Worm (Caenorhabditis elegans) whole organism, L1 larva: Measurements from ENCODE around the gene F25H9.7.
A peak's percentile ranks its signal among the peaks of the same experiment; 100 is the strongest.

Experiments used
- C04F5.9 ChIP-seq: sonication (generic microtip); optimal IDR thresholded peaks from 2 replicates; lab custom pipeline; 2016; ENCODE audit warnings: missing genetic modification characterization, missing compliant biosample characterization
- aha-1 ChIP-seq: fragments of 150-350 bp; optimal IDR thresholded peaks from 2 replicates; lab custom pipeline; 2014; ENCODE audit warnings: missing biosample characterization, missing genetic modification characterization
- alr-1 ChIP-seq: fragments of 200-800 bp; sonication (Bioruptor generic); optimal IDR thresholded peaks from 2 replicates; lab custom pipeline; 2018; ENCODE audit warnings: borderline replicate concordance, mild to moderate bottlenecking, missing genetic modification characterization, missing compliant biosample characterization
- aly-2 ChIP-seq: fragments of 150-350 bp; optimal IDR thresholded peaks from 2 replicates; lab custom pipeline; 2014; ENCODE audit warnings: missing biosample characterization, missing genetic modification characterization
- blmp-1 ChIP-seq: fragments of 150-350 bp; optimal IDR thresholded peaks from 2 replicates; lab custom pipeline; 2014; ENCODE audit warnings: missing biosample characterization, missing genetic modification characterization
- ceh-63 ChIP-seq: fragments of 200-800 bp; sonication (Bioruptor generic); optimal IDR thresholded peaks from 2 replicates; lab custom pipeline; 2018; ENCODE audit warnings: mild to moderate bottlenecking, missing genetic modification characterization, missing compliant biosample characterization
- ceh-8 ChIP-seq: fragments of 200-800 bp; sonication (Bioruptor generic); optimal IDR thresholded peaks from 2 replicates; lab custom pipeline; 2018; ENCODE audit warnings: mild to moderate bottlenecking, missing genetic modification characterization, moderate library complexity, missing compliant biosample characterization
- ceh-82 ChIP-seq, 3 experiments: fragments of 150-350 bp in 1 of 3; sonication (generic microtip) in 2 of 3; optimal IDR thresholded peaks; 2 replicates each; lab custom pipeline; 2014 to 2017; ENCODE audit warnings: missing biosample characterization in 3 of 3, missing genetic modification characterization in 3 of 3
- ceh-88 ChIP-seq: fragments of 200-800 bp; sonication (Bioruptor generic); IDR thresholded peaks from 2 replicates; pipeline ENCODE4 v1.3.6; 2022; ENCODE audit warnings: missing genetic modification characterization, missing compliant biosample characterization
- dsc-1 ChIP-seq: sonication (generic microtip); optimal IDR thresholded peaks from 2 replicates; lab custom pipeline; 2016; ENCODE audit warnings: mild to moderate bottlenecking, missing genetic modification characterization, missing compliant biosample characterization
- efl-1 ChIP-seq, 4 experiments: fragments of 150-350 bp; optimal IDR thresholded peaks in 3 of 4; peaks in 1 of 4; 1 replicate in 1 of 4; 2 replicates in 3 of 4; lab custom pipeline; 2014; ENCODE audit warnings: missing biosample characterization in 2 of 4, missing genetic modification characterization in 2 of 4, missing genetic modification reagents in 2 of 4
- egl-13 ChIP-seq: sonication (generic microtip); optimal IDR thresholded peaks from 2 replicates; lab custom pipeline; 2016; ENCODE audit warnings: missing genotype, missing genetic modification reagents, missing genetic modification characterization, missing compliant biosample characterization
- egl-27 ChIP-seq, 2 experiments: fragments of 150-350 bp in 1 of 2; sonication (generic microtip); optimal IDR thresholded peaks; 3 replicates each; lab custom pipeline; 2017 to 2018; ENCODE audit warnings: missing biosample characterization in 2 of 2, missing genetic modification characterization in 2 of 2, missing genetic modification reagents in 2 of 2
- fkh-10 ChIP-seq: sonication (generic microtip); optimal IDR thresholded peaks from 2 replicates; lab custom pipeline; 2017; ENCODE audit warnings: missing biosample characterization, missing genetic modification reagents, missing genetic modification characterization
- fkh-4 ChIP-seq: sonication (generic microtip); optimal IDR thresholded peaks from 2 replicates; lab custom pipeline; 2016; ENCODE audit warnings: missing compliant biosample characterization, missing genetic modification characterization, borderline replicate concordance
- fkh-8 ChIP-seq: sonication (generic microtip); optimal IDR thresholded peaks from 2 replicates; lab custom pipeline; 2016; ENCODE audit warnings: mild to moderate bottlenecking, missing genetic modification characterization, missing compliant biosample characterization
- fos-1 ChIP-seq: fragments of 150-350 bp; optimal IDR thresholded peaks from 2 replicates; lab custom pipeline; 2014; ENCODE audit warnings: missing biosample characterization, missing genetic modification characterization
- hlh-17 ChIP-seq: fragments of 200-800 bp; sonication (Bioruptor generic); optimal IDR thresholded peaks from 2 replicates; lab custom pipeline; 2018; ENCODE audit warnings: missing genetic modification characterization, mild to moderate bottlenecking, missing compliant biosample characterization, moderate library complexity, borderline replicate concordance
- hlh-4 ChIP-seq: sonication (generic microtip); optimal IDR thresholded peaks from 2 replicates; lab custom pipeline; 2016; ENCODE audit warnings: mild to moderate bottlenecking, missing genetic modification characterization, missing compliant biosample characterization
- hpl-2 ChIP-seq: fragments of 150-350 bp; optimal IDR thresholded peaks from 2 replicates; lab custom pipeline; 2014; ENCODE audit warnings: missing biosample characterization, missing genetic modification reagents, missing genetic modification characterization
- isw-1 ChIP-seq: fragments of 200-800 bp; sonication (Bioruptor generic); IDR thresholded peaks from 2 replicates; pipeline ENCODE4 v1.3.6; 2022; ENCODE audit warnings: missing genetic modification characterization, missing compliant biosample characterization
- jun-1 ChIP-seq: fragments of 150-350 bp; optimal IDR thresholded peaks from 2 replicates; lab custom pipeline; 2014; ENCODE audit warnings: missing biosample characterization, missing genetic modification reagents, missing genetic modification characterization
- lin-13 ChIP-seq: fragments of 150-350 bp; optimal IDR thresholded peaks from 2 replicates; lab custom pipeline; 2014; ENCODE audit warnings: missing biosample characterization, missing genetic modification reagents, missing genetic modification characterization
- lin-39 ChIP-seq: fragments of 150-350 bp; optimal IDR thresholded peaks from 2 replicates; lab custom pipeline; 2014; ENCODE audit warnings: missing biosample characterization, missing genetic modification reagents, missing genetic modification characterization
- lir-3 ChIP-seq: sonication (generic microtip); optimal IDR thresholded peaks from 2 replicates; lab custom pipeline; 2016; ENCODE audit warnings: mild to moderate bottlenecking, missing genetic modification characterization, moderate library complexity, missing compliant biosample characterization; ENCODE audit not compliant: poor library complexity
- lsy-2 ChIP-seq, 2 experiments: fragments of 150-350 bp; optimal IDR thresholded peaks; 2 replicates each; lab custom pipeline; 2014; ENCODE audit warnings: missing biosample characterization in 2 of 2, missing genetic modification characterization in 2 of 2
- mab-9 ChIP-seq: fragments of 200-800 bp; sonication (Bioruptor generic); IDR thresholded peaks from 2 replicates; pipeline ENCODE4 v1.3.6; 2022; ENCODE audit warnings: missing genetic modification reagents, missing genetic modification characterization, missing compliant biosample characterization
- mdl-1 ChIP-seq, 2 experiments: fragments of 150-350 bp; optimal IDR thresholded peaks; 2 replicates each; lab custom pipeline; 2014 to 2017; ENCODE audit warnings: missing biosample characterization in 2 of 2, missing genetic modification characterization in 2 of 2, inconsistent platforms in 1 of 2
- nhr-11 ChIP-seq: fragments of 150-350 bp; optimal IDR thresholded peaks from 2 replicates; lab custom pipeline; 2014; ENCODE audit warnings: missing biosample characterization, missing genetic modification characterization
- nhr-237 ChIP-seq: fragments of 150-350 bp; optimal IDR thresholded peaks from 2 replicates; lab custom pipeline; 2014; ENCODE audit warnings: missing biosample characterization, missing genetic modification characterization
- nhr-28 ChIP-seq: fragments of 150-350 bp; optimal IDR thresholded peaks from 2 replicates; lab custom pipeline; 2014; ENCODE audit warnings: missing biosample characterization, missing genetic modification characterization
- nhr-47 ChIP-seq: sonication (generic microtip); optimal IDR thresholded peaks from 2 replicates; lab custom pipeline; 2016; ENCODE audit warnings: mild to moderate bottlenecking, missing genetic modification characterization, moderate library complexity, missing compliant biosample characterization
- nhr-71 ChIP-seq: sonication (generic microtip); optimal IDR thresholded peaks from 2 replicates; lab custom pipeline; 2016; ENCODE audit warnings: mild to moderate bottlenecking, missing genetic modification characterization, moderate library complexity, missing compliant biosample characterization
- nhr-76 ChIP-seq: sonication (generic microtip); optimal IDR thresholded peaks from 2 replicates; lab custom pipeline; 2017; ENCODE audit warnings: missing biosample characterization, missing genetic modification characterization
- nhr-84 ChIP-seq: sonication (generic microtip); optimal IDR thresholded peaks from 2 replicates; lab custom pipeline; 2017; ENCODE audit warnings: missing biosample characterization, missing genetic modification characterization
- nhr-85 ChIP-seq: sonication (generic microtip); peaks from one replicate; lab custom pipeline; 2016; ENCODE audit warnings: missing genetic modification characterization, inconsistent platforms, missing compliant biosample characterization
- pqm-1 ChIP-seq: sonication (generic microtip); optimal IDR thresholded peaks from 3 replicates; lab custom pipeline; 2017; ENCODE audit warnings: missing biosample characterization, missing genetic modification characterization
- rnt-1 ChIP-seq: sonication (generic microtip); optimal IDR thresholded peaks from 2 replicates; lab custom pipeline; 2016; ENCODE audit warnings: mild to moderate bottlenecking, missing genetic modification characterization, moderate library complexity, missing compliant biosample characterization
- skn-1 ChIP-seq: fragments of 150-350 bp; optimal IDR thresholded peaks from 2 replicates; lab custom pipeline; 2014; ENCODE audit warnings: missing biosample characterization, missing genetic modification characterization
- snpc-4 ChIP-seq: fragments of 150-350 bp; optimal IDR thresholded peaks from 2 replicates; lab custom pipeline; 2014; ENCODE audit warnings: missing biosample characterization, missing genetic modification characterization
- snu-23 ChIP-seq: sonication (generic microtip); optimal IDR thresholded peaks from 2 replicates; lab custom pipeline; 2016; ENCODE audit warnings: missing genetic modification characterization, missing compliant biosample characterization
- sptf-1 ChIP-seq: fragments of 150-350 bp; optimal IDR thresholded peaks from 2 replicates; lab custom pipeline; 2014; ENCODE audit warnings: missing biosample characterization, missing genetic modification characterization
- sup-37 ChIP-seq: fragments of 200-800 bp; sonication (Bioruptor generic); optimal IDR thresholded peaks from 2 replicates; lab custom pipeline; 2018; ENCODE audit warnings: mild to moderate bottlenecking, missing genetic modification characterization, missing compliant biosample characterization
- unc-130 ChIP-seq: fragments of 150-350 bp; optimal IDR thresholded peaks from 2 replicates; lab custom pipeline; 2017; ENCODE audit warnings: missing biosample characterization, missing genetic modification characterization, inconsistent platforms
- unc-30 ChIP-seq: sonication (generic microtip); optimal IDR thresholded peaks from 2 replicates; lab custom pipeline; 2017; ENCODE audit warnings: missing biosample characterization, missing genetic modification characterization
- unc-62 ChIP-seq: fragments of 150-350 bp; optimal IDR thresholded peaks from 2 replicates; lab custom pipeline; 2014; ENCODE audit warnings: missing biosample characterization, missing genetic modification reagents, missing genetic modification characterization
- unc-86 ChIP-seq: sonication (generic microtip); optimal IDR thresholded peaks from 2 replicates; lab custom pipeline; 2016; ENCODE audit warnings: missing genetic modification characterization, missing compliant biosample characterization
- vab-15 ChIP-seq: sonication (generic microtip); optimal IDR thresholded peaks from 2 replicates; lab custom pipeline; 2017; ENCODE audit warnings: missing genotype, mild to moderate bottlenecking, missing genetic modification characterization, missing compliant biosample characterization
- zag-1 ChIP-seq: fragments of 150-350 bp; optimal IDR thresholded peaks from 2 replicates; lab custom pipeline; 2014; ENCODE audit warnings: missing biosample characterization, missing genetic modification characterization
- zip-4 ChIP-seq: fragments of 200-800 bp; sonication (Bioruptor generic); optimal IDR thresholded peaks from 2 replicates; lab custom pipeline; 2018; ENCODE audit warnings: mild to moderate bottlenecking, missing genetic modification characterization, moderate library complexity, missing compliant biosample characterization
- ztf-11 ChIP-seq, 2 experiments: sonication (generic microtip); optimal IDR thresholded peaks; 2 replicates each; lab custom pipeline; 2016 to 2017; ENCODE audit warnings: missing genetic modification characterization in 2 of 2, missing biosample characterization in 1 of 2, missing compliant biosample characterization in 1 of 2
- ztf-4 ChIP-seq: fragments of 150-350 bp; optimal IDR thresholded peaks from 2 replicates; lab custom pipeline; 2014; ENCODE audit warnings: missing biosample characterization, missing genetic modification characterization

The F25H9.7 gene

DNA sequence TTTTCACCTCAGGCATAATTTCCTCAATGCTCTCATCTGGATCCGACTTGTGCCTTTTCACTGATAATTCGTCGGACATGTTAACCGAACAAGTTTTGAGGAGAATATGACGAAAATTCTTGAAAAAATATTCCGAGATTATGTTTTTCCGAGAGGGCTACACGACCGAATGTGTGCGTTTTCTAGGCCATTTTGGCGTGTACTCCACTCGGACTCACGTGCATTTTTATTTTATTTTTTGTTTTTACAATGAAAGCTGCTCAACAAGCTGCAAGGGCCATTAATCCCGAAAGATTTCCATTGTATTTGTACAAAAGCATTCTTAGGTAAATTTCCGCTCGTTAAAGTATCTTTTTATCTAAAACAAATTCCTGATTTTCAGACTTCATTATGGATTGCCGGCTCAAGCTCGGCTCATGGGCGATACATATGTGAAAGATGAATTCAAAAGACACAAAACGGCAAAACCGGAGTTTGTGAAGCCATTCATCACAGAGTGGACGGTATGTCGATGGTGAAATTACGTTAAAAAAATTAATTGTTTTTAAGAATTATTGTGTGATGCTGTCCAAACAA, at the start of gene F25H9.7, which contains the start of gene F25H9.6:
Gene F25H9.7, plus strand, starts transcription at position 187 of the 576 bp plus-strand sequence.
Gene F25H9.6, minus strand, starts transcription at position 172 of the 576 bp plus-strand sequence.
- TF ChIP-seq ztf-4 (tag; lab: Kevin White, UChicago) (peak; percentile 34), rnt-1 (tag; lab: Kevin White, UChicago) (peak; percentile 100), nhr-47 (peak; percentile 96), jun-1 (tag; lab: Kevin White, UChicago) (peak; percentile 69), unc-130 (tag; lab: Kevin White, UChicago) (peak; percentile 47), efl-1 (optimal IDR thresholded peaks at IDR 0.05; lab: Kevin White, UChicago) (peak; percentile 80 to 83), efl-1 (GFP tag; optimal IDR thresholded peaks at IDR 0.05 in 1 of 2; lab: Kevin White, UChicago) (peak; percentile 77 to 97), nhr-237 (tag; lab: Kevin White, UChicago) (no peak), nhr-85 (peak; percentile 97), pqm-1 (tag; lab: Kevin White, UChicago) (peak; percentile 28), C04F5.9 (peak; percentile 93), lir-3 (tag; lab: Kevin White, UChicago) (peak; percentile 99), ceh-8 (peak; percentile 93), dsc-1 (tag; lab: Kevin White, UChicago) (peak; percentile 97), isw-1 (GFP tag; lab: Robert Waterston, UW) (peak; percentile 83), alr-1 (tag; lab: Kevin White, UChicago) (no peak), hlh-17 (GFP tag; lab: Kevin White, UChicago) (peak; percentile 76), nhr-28 (tag; lab: Kevin White, UChicago) (no peak), ceh-82 (tag; optimal IDR thresholded peaks at IDR 0.05; lab: Kevin White, UChicago) (peak; percentile 78 to 93 (median 80)), hlh-4 (tag; lab: Kevin White, UChicago) (peak; percentile 87), unc-62 (GFP tag; lab: Kevin White, UChicago) (no peak), nhr-11 (tag; lab: Kevin White, UChicago) (peak; percentile 39), unc-30 (no peak), nhr-71 (peak; percentile 96), ztf-11 (tag; optimal IDR thresholded peaks at IDR 0.05; lab: Kevin White, UChicago) (peak in 1 of 2 experiments; percentile 99), zip-4 (GFP tag; lab: Kevin White, UChicago) (peak; percentile 71), sup-37 (GFP tag; lab: Kevin White, UChicago) (peak; percentile 80), egl-13 (tag; lab: Kevin White, UChicago) (peak; percentile 94), fkh-8 (peak; percentile 96), aha-1 (no peak), snu-23 (peak; percentile 95), nhr-84 (tag; lab: Kevin White, UChicago) (no peak), egl-27 (tag; optimal IDR thresholded peaks at IDR 0.05; lab: Kevin White, UChicago) (no peak), blmp-1 (tag; lab: Kevin White, UChicago) (peak; percentile 60), lin-39 (tag; lab: Kevin White, UChicago) (peak; percentile 52), skn-1 (tag; lab: Kevin White, UChicago) (peak; percentile 51), fkh-10 (GFP tag; lab: Kevin White, UChicago) (no peak), fos-1 (tag; lab: Kevin White, UChicago) (peak; percentile 72), vab-15 (tag; lab: Kevin White, UChicago) (peak; percentile 94), aly-2 (tag; lab: Kevin White, UChicago) (peak; percentile 41), ceh-88 (GFP tag; lab: Robert Waterston, UW) (peak; percentile 74), hpl-2 (GFP tag; lab: Kevin White, UChicago) (peak; percentile 27), zag-1 (tag; lab: Kevin White, UChicago) (no peak), mdl-1 (tag; optimal IDR thresholded peaks at IDR 0.05; lab: Kevin White, UChicago) (peak; percentile 37 to 96), unc-86 (tag; lab: Kevin White, UChicago) (peak; percentile 88), snpc-4 (tag; lab: Kevin White, UChicago) (peak; percentile 75), mab-9 (peak; percentile 94), lin-13 (peak; percentile 85), ceh-63 (peak; percentile 94), lsy-2 (tag; optimal IDR thresholded peaks at IDR 0.05; lab: Kevin White, UChicago) (peak; percentile 79 to 87), nhr-76 (tag; lab: Kevin White, UChicago) (peak; percentile 48), sptf-1 (tag; lab: Kevin White, UChicago) (no peak), fkh-4 (tag; lab: Kevin White, UChicago) (peak; percentile 100)
